Fruit fly (Drosophila melanogaster): ENCODE data around the gene CG18666.

Gene CG18666

DNA sequence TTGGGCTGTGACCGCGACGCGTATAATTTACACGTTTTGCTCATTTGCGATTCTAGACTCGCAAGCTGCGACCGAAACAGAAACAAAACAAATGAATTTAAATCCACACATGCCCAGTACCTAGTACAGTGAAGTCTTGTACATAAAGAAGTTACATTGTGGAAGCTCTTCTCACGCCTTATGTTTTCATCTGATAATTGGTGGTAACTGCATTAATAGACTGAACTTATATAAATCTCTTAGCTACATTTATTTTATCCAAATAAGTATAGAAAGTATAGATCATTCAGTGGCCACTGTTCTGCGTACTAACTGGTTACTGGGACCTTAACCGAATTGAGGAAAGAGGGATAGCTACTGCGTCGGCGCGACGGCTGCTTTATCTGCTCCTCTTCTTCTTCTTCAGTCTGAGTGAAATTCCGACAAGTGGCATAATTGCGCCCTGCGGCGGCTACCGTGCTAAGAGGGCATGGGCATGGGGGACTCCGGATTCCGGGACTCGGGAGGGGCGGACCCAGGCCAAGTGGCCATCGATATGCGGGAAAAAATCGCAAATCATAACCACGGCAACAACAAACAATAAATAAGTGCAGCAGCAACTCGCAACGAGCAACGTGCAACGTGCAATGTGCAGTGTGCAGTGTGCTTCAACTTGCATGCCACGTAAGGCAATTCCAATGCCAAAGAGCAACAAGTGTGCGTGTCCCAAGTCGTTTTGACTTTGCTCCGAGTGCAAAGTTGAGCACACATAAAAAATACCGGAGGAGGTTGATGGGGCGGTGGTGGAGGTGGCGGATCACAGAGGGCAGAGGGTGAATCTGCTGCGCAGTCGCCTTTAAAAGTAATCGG is 17.3 kb downstream of the CG18666 start:
- TF ChIP-seq Usf (GFP tag; optimal IDR thresholded peaks at IDR 0.05) (no peak), CG13424 (tag; optimal IDR thresholded peaks at IDR 0.05) (no peak), CG9876 (GFP tag; optimal IDR thresholded peaks at IDR 0.05) (no peak), org-1 (GFP tag; optimal IDR thresholded peaks at IDR 0.05) (no peak), esg (GFP tag; conservative IDR thresholded peaks at IDR 0.05) (no peak), mam (GFP tag; optimal IDR thresholded peaks at IDR 0.05) (no peak), BEAF-32 (GFP tag; optimal IDR thresholded peaks at IDR 0.05) (no peak), HLHmδ (GFP tag; optimal IDR thresholded peaks at IDR 0.05) (no peak), cato (GFP tag; optimal IDR thresholded peaks at IDR 0.05; ENCODE audit: borderline replicate concordance) (no peak), sd (tag; optimal IDR thresholded peaks at IDR 0.05) (peak; percentile 1), Oli (tag; optimal IDR thresholded peaks at IDR 0.05) (no peak), sob (GFP tag; IDR thresholded peaks at IDR 0.05) (no peak), Abd-B (GFP tag; optimal IDR thresholded peaks at IDR 0.05) (no peak), CG8944 (GFP tag; optimal IDR thresholded peaks at IDR 0.05) (no peak), ara (GFP tag; IDR thresholded peaks at IDR 0.05) (no peak), luna (GFP tag; optimal IDR thresholded peaks at IDR 0.05) (no peak), aop (GFP tag; IDR thresholded peaks at IDR 0.05) (no peak), CG9932 (GFP tag; IDR thresholded peaks at IDR 0.05) (peak; percentile 44; the same call in 1 of the 2 replicates), pan (optimal IDR thresholded peaks at IDR 0.05) (no peak), pan (GFP tag; optimal IDR thresholded peaks at IDR 0.05 in 1 of 2, IDR thresholded peaks at IDR 0.05 in 1 of 2) (no peak), Dref (GFP tag; IDR thresholded peaks at IDR 0.05) (no peak), lola (GFP tag; optimal IDR thresholded peaks at IDR 0.05) (no peak), CG4424 (GFP tag; optimal IDR thresholded peaks at IDR 0.05) (no peak), gsb (GFP tag; IDR thresholded peaks at IDR 0.05) (no peak), Bgb (GFP tag; IDR thresholded peaks at IDR 0.05; ENCODE audit: partially characterized antibody) (no peak), MBD-R2 (GFP tag; IDR thresholded peaks at IDR 0.05) (no peak), CG31365 (tag; optimal IDR thresholded peaks at IDR 0.05) (no peak), CG7357 (GFP tag; IDR thresholded peaks at IDR 0.05) (0 out of 3 replicates have a peak, but pooled peaks have one; percentile 18), lmd (GFP tag; IDR thresholded peaks at IDR 0.05) (no peak), hbn (GFP tag; IDR thresholded peaks at IDR 0.05; ENCODE audit: partially characterized antibody) (no peak), CG11456 (GFP tag; IDR thresholded peaks at IDR 0.05) (0 out of 3 replicates have a peak, but pooled peaks have one; percentile 37), CG6854 (GFP tag; optimal IDR thresholded peaks at IDR 0.05) (no peak), grau (tag; optimal IDR thresholded peaks at IDR 0.05) (peak; percentile 41), chn (GFP tag; optimal IDR thresholded peaks at IDR 0.05) (no peak), Med (GFP tag) (peak; percentile 56), CG2129 (GFP tag; IDR thresholded peaks at IDR 0.05; ENCODE audit: partially characterized antibody) (no peak), Dek (tag; optimal IDR thresholded peaks at IDR 0.05) (no peak), Jarid2 (GFP tag; optimal IDR thresholded peaks at IDR 0.05) (no peak), Dp (GFP tag; optimal IDR thresholded peaks at IDR 0.05) (no peak), Ets65A (GFP tag) (peak; percentile 13), klu (GFP tag; IDR thresholded peaks at IDR 0.05) (0 out of 2 replicates have a peak, but pooled peaks have one; percentile 17), CG2678 (tag; optimal IDR thresholded peaks at IDR 0.05) (no peak), bab2 (GFP tag; optimal IDR thresholded peaks at IDR 0.05) (no peak), CG2712 (tag; optimal IDR thresholded peaks at IDR 0.05) (no peak), CG31388 (GFP tag; optimal IDR thresholded peaks at IDR 0.05) (no peak), nerfin-2 (GFP tag; IDR thresholded peaks at IDR 0.05; ENCODE audit: partially characterized antibody) (0 out of 2 replicates have a peak, but pooled peaks have one; percentile 10), CG4282 (GFP tag; optimal IDR thresholded peaks at IDR 0.05) (no peak)

All from whole organism, embryonic.